Worm (Caenorhabditis elegans): ENCODE results near the gene sri-73.
A peak's percentile ranks its signal among the peaks of the same experiment; 100 is the strongest.

sri-73 gene

ce11 chrV:534176-534575, 31.7 kb downstream of the sri-73 start, which contains the start of gene nhr-132:
TSS of gene nhr-132 (plus strand) at chrV:534446.
- no peak for TF ChIP-seq lin-15B (tag; optimal IDR thresholded peaks at IDR 0.05)
- no peak for TF ChIP-seq skn-1 (tag; optimal IDR thresholded peaks at IDR 0.05)
- peak; percentile 28 for TF ChIP-seq nhr-25 (tag; optimal IDR thresholded peaks at IDR 0.05)
- TF ChIP-seq ceh-82 (tag; optimal IDR thresholded peaks at IDR 0.05), result no peak
- TF ChIP-seq egl-5 (tag; optimal IDR thresholded peaks at IDR 0.05), result peak; percentile 14
- TF ChIP-seq nhr-43 (tag; optimal IDR thresholded peaks at IDR 0.05; ENCODE audit: poor library complexity, severe bottlenecking), result no peak
- TF ChIP-seq nhr-12 (tag; optimal IDR thresholded peaks at IDR 0.05), result no peak
- no peak for TF ChIP-seq ceh-9 (tag; optimal IDR thresholded peaks at IDR 0.05)
- peak; percentile 60 for TF ChIP-seq elt-2 (tag; optimal IDR thresholded peaks at IDR 0.05)
- TF ChIP-seq ztf-11 (tag; optimal IDR thresholded peaks at IDR 0.05), result no peak
- TF ChIP-seq elt-3 (tag; optimal IDR thresholded peaks at IDR 0.05), result peak in 1 of 3 experiments; percentile 58
- no peak for TF ChIP-seq fkh-10 (GFP tag; optimal IDR thresholded peaks at IDR 0.05)
- no peak for TF ChIP-seq ama-1 (optimal IDR thresholded peaks at IDR 0.05)
- TF ChIP-seq nhr-76 (tag; optimal IDR thresholded peaks at IDR 0.05), result no peak
- TF ChIP-seq snpc-4 (tag; optimal IDR thresholded peaks at IDR 0.05), result no peak
- no peak for TF ChIP-seq nhr-77 (tag; optimal IDR thresholded peaks at IDR 0.05)
- TF ChIP-seq jun-1 (tag; optimal IDR thresholded peaks at IDR 0.05), result no peak
- TF ChIP-seq aly-2 (tag; optimal IDR thresholded peaks at IDR 0.05), result no peak
- no peak for TF ChIP-seq fos-1 (tag; optimal IDR thresholded peaks at IDR 0.05)
- peak; percentile 27 for TF ChIP-seq nhr-23 (tag; optimal IDR thresholded peaks at IDR 0.05)
- TF ChIP-seq unc-39 (tag; optimal IDR thresholded peaks at IDR 0.05), result no peak
- TF ChIP-seq ZK546.5 (tag; optimal IDR thresholded peaks at IDR 0.05), result no peak
- TF ChIP-seq R02D3.7 (tag; optimal IDR thresholded peaks at IDR 0.05), result no peak
- peak; percentile 73 for TF ChIP-seq pqm-1 (tag; optimal IDR thresholded peaks at IDR 0.05)
- peak; percentile 53 for TF ChIP-seq ceh-28 (tag; optimal IDR thresholded peaks at IDR 0.05)
- peak; percentile 18 for TF ChIP-seq hmg-11 (tag; optimal IDR thresholded peaks at IDR 0.05)
- no peak for TF ChIP-seq nhr-28 (tag; optimal IDR thresholded peaks at IDR 0.05)
- TF ChIP-seq lin-39 (tag; optimal IDR thresholded peaks at IDR 0.05), result no peak
- TF ChIP-seq elt-1 (tag; optimal IDR thresholded peaks at IDR 0.05), result no peak

- peak; percentile 29 for TF ChIP-seq lin-39 (tag; optimal IDR thresholded peaks at IDR 0.05)
- TF ChIP-seq ceh-82 (tag; optimal IDR thresholded peaks at IDR 0.05), result no peak
- peak; percentile 49 for TF ChIP-seq mdl-1 (tag; optimal IDR thresholded peaks at IDR 0.05)
- peak; percentile 86 for TF ChIP-seq elt-2 (tag; optimal IDR thresholded peaks at IDR 0.05)
- TF ChIP-seq pqm-1 (tag; optimal IDR thresholded peaks at IDR 0.05), result peak; percentile 97
- peak; percentile 56 for TF ChIP-seq nhr-25 (tag; optimal IDR thresholded peaks at IDR 0.05)
- TF ChIP-seq egl-27 (tag; optimal IDR thresholded peaks at IDR 0.05), result peak; percentile 78
- peak; percentile 85 for TF ChIP-seq jun-1 (tag; optimal IDR thresholded peaks at IDR 0.05)
- no peak for TF ChIP-seq aly-2 (tag; optimal IDR thresholded peaks at IDR 0.05)
- TF ChIP-seq snpc-4 (tag; optimal IDR thresholded peaks at IDR 0.05), result no peak
- TF ChIP-seq ztf-11 (tag; optimal IDR thresholded peaks at IDR 0.05), result no peak
- TF ChIP-seq nhr-23 (tag; optimal IDR thresholded peaks at IDR 0.05), result peak; percentile 68
- TF ChIP-seq nhr-43 (tag; optimal IDR thresholded peaks at IDR 0.05; ENCODE audit: poor library complexity, severe bottlenecking), result peak; percentile 40
- TF ChIP-seq nfya-1 (tag; optimal IDR thresholded peaks at IDR 0.05; ENCODE audit: insufficient read depth), result peak; percentile 66
- peak; percentile 43 for TF ChIP-seq elt-1 (tag; optimal IDR thresholded peaks at IDR 0.05)
- peak in 1 of 3 experiments; percentile 15 for TF ChIP-seq elt-3 (tag; optimal IDR thresholded peaks at IDR 0.05)
- TF ChIP-seq pha-4 (tag; optimal IDR thresholded peaks at IDR 0.05), result peak; percentile 90
- no peak for TF ChIP-seq fkh-2 (tag; optimal IDR thresholded peaks at IDR 0.05)
Measured at ce11 chrV:532046-532445, 33.8 kb downstream of the sri-73 start, which contains the start of gene nhr-58. TSS of gene nhr-58 (plus strand) at chrV:532259.

ce11 chrV:527602-528001, 38.3 kb downstream of the sri-73 start, which contains the start of gene srw-108:
TSS of gene srw-108 (plus strand) at chrV:527902.
- TF ChIP-seq nhr-23 (tag; optimal IDR thresholded peaks at IDR 0.05) (no peak), nhr-43 (tag; optimal IDR thresholded peaks at IDR 0.05; ENCODE audit: poor library complexity, severe bottlenecking) (no peak), unc-62 (GFP tag; optimal IDR thresholded peaks at IDR 0.05) (no peak), skn-1 (tag; optimal IDR thresholded peaks at IDR 0.05) (no peak), eor-1 (tag; optimal IDR thresholded peaks at IDR 0.05) (no peak), nfya-1 (tag; optimal IDR thresholded peaks at IDR 0.05; ENCODE audit: insufficient read depth) (no peak), ama-1 (optimal IDR thresholded peaks at IDR 0.05) (no peak), lin-39 (tag; optimal IDR thresholded peaks at IDR 0.05) (no peak), nhr-12 (tag; optimal IDR thresholded peaks at IDR 0.05) (no peak), R02D3.7 (tag; optimal IDR thresholded peaks at IDR 0.05) (no peak), nhr-25 (tag; optimal IDR thresholded peaks at IDR 0.05) (no peak), daf-12 (tag; optimal IDR thresholded peaks at IDR 0.05) (no peak), nhr-237 (tag; optimal IDR thresholded peaks at IDR 0.05) (no peak)

All from whole organism, L3 larva.